Worm (Caenorhabditis elegans): ENCODE data around the gene Y52E8A.2.

DNA sequence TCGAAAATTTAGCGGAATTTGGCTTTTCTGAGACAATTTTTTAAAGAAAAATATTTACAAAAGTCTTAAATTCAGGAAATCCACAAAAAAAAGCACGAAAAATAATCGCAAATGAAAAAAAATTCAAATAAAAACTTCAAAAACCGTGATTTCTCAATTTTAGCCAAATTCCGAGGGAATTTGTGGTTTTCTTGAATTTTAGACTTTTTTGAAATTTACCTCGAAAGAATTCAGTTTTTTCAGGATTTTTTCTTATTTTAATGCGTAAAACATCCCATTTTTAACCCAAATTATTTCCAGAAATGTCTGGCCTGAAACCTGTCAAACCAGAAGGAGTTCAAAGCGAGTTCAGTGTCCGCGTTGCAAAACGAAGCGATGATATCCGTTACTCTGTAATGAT lies 19.3 kb upstream of the Y52E8A.2 start, which contains the start of gene gtf-2F1:
- no peak for TF ChIP-seq ccch-3 (GFP tag; optimal IDR thresholded peaks at IDR 0.05)
- TF ChIP-seq pha-4 (tag; optimal IDR thresholded peaks at IDR 0.05) = no peak
- no peak for TF ChIP-seq him-1 (tag; optimal IDR thresholded peaks at IDR 0.05)
- no peak for TF ChIP-seq lin-35 (GFP tag; optimal IDR thresholded peaks at IDR 0.05)
- TF ChIP-seq attf-3 (GFP tag; conservative IDR thresholded peaks at IDR 0.05) = no peak
- no peak for TF ChIP-seq dpl-1 (GFP tag; optimal IDR thresholded peaks at IDR 0.05)
- TF ChIP-seq snpc-3.4 (tag; optimal IDR thresholded peaks at IDR 0.05) = no peak
- TF ChIP-seq unc-130 (GFP tag; optimal IDR thresholded peaks at IDR 0.05) = no peak
- no peak for TF ChIP-seq ceh-27 (GFP tag; optimal IDR thresholded peaks at IDR 0.05)
- no peak for TF ChIP-seq K11D2.4 (GFP tag; IDR thresholded peaks at IDR 0.05)
- TF ChIP-seq nhr-27 (tag; optimal IDR thresholded peaks at IDR 0.05) = no peak
- no peak for TF ChIP-seq aptf-3 (GFP tag; IDR thresholded peaks at IDR 0.05)
- no peak for TF ChIP-seq repo-1 (tag; optimal IDR thresholded peaks at IDR 0.05)
- no peak for TF ChIP-seq B0336.3 (GFP tag; IDR thresholded peaks at IDR 0.05)

Measured in whole organism, young adult.